Fruit fly (Drosophila melanogaster): Measurements from ENCODE around the gene kel.

Gene kel

dm6 chr2L:18134615-18135014 is 3.3 kb downstream of the kel start:
- TF ChIP-seq CG11294 (GFP tag; IDR thresholded peaks at IDR 0.05), result no peak
- no peak for TF ChIP-seq Gug (GFP tag; IDR thresholded peaks at IDR 0.05)
- no peak for TF ChIP-seq Blimp-1 (GFP tag; optimal IDR thresholded peaks at IDR 0.05)
- TF ChIP-seq CG1621 (tag; optimal IDR thresholded peaks at IDR 0.05), result no peak
- no peak for TF ChIP-seq CG8119 (GFP tag; IDR thresholded peaks at IDR 0.05)
- TF ChIP-seq Eip78C (GFP tag), result peak; percentile 29
- TF ChIP-seq CG6276 (GFP tag; optimal IDR thresholded peaks at IDR 0.05), result no peak
- TF ChIP-seq CG9139 (GFP tag; optimal IDR thresholded peaks at IDR 0.05), result no peak
- TF ChIP-seq Met (GFP tag; optimal IDR thresholded peaks at IDR 0.05), result no peak
- TF ChIP-seq Ets96B (tag; optimal IDR thresholded peaks at IDR 0.05), result no peak
- no peak for TF ChIP-seq fd59A (GFP tag; optimal IDR thresholded peaks at IDR 0.05)
- no peak for TF ChIP-seq CG6808 (GFP tag; optimal IDR thresholded peaks at IDR 0.05)
- TF ChIP-seq Lpt (GFP tag; optimal IDR thresholded peaks at IDR 0.05), result no peak
- no peak for TF ChIP-seq fd85E (GFP tag; optimal IDR thresholded peaks at IDR 0.05)
- peak; percentile 40 for TF ChIP-seq vri (GFP tag; optimal IDR thresholded peaks at IDR 0.05)
- no peak for TF ChIP-seq CG6854 (GFP tag; optimal IDR thresholded peaks at IDR 0.05)
- no peak for TF ChIP-seq CG3032 (tag; optimal IDR thresholded peaks at IDR 0.05)
- no peak for TF ChIP-seq esn (GFP tag; optimal IDR thresholded peaks at IDR 0.05)
- peak; percentile 87 for TF ChIP-seq svp (GFP tag)
- TF ChIP-seq Hr38 (GFP tag; optimal IDR thresholded peaks at IDR 0.05), result no peak
- no peak for TF ChIP-seq spab (GFP tag; optimal IDR thresholded peaks at IDR 0.05)

- TF ChIP-seq vri (GFP tag; optimal IDR thresholded peaks at IDR 0.05) (no peak), eg (GFP tag; IDR thresholded peaks at IDR 0.05) (no peak), OdsH (GFP tag; optimal IDR thresholded peaks at IDR 0.05) (no peak), ss (GFP tag; optimal IDR thresholded peaks at IDR 0.05) (no peak), CG8119 (GFP tag; IDR thresholded peaks at IDR 0.05) (no peak), Hr4 (GFP tag; optimal IDR thresholded peaks at IDR 0.05) (no peak), Lpt (GFP tag; optimal IDR thresholded peaks at IDR 0.05) (no peak), salr (GFP tag; optimal IDR thresholded peaks at IDR 0.05) (no peak), CG1621 (tag; optimal IDR thresholded peaks at IDR 0.05) (no peak), CG4318 (GFP tag; optimal IDR thresholded peaks at IDR 0.05) (no peak), Sox102F (GFP tag; optimal IDR thresholded peaks at IDR 0.05) (no peak), pdm3 (GFP tag; optimal IDR thresholded peaks at IDR 0.05) (no peak), CG8632 (GFP tag; optimal IDR thresholded peaks at IDR 0.05) (no peak), svp (GFP tag) (no peak)
Observed at dm6 chr2L:18125649-18126048, 12.2 kb downstream of the kel start, which contains the start of gene Grl36b. TSS of gene Grl36b (minus strand) at chr2L:18125749.

- TF ChIP-seq Sox15 (GFP tag; optimal IDR thresholded peaks at IDR 0.05), result no peak
- TF ChIP-seq svp (GFP tag), result peak; percentile 84
Observed at dm6 chr2L:18122920-18123319, 15.0 kb downstream of the kel start.

DNA sequence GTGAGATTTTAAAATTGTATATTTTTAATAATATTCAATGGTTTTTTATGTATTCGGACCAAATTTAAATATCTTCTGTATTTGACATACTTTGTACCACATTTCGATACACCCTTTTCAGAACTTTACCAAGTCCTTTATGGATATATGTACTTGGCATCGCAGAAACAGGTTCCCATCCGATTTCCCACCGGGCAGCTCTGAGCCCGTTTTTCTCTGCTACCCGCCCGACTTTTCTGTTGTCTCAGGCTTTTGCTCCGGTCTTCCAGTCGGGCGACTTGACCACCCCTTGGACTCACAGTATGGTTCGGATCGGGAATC is 15.7 kb downstream of the kel start:
- TF ChIP-seq CG7368 (GFP tag; optimal IDR thresholded peaks at IDR 0.05) (no peak), CG6808 (GFP tag; optimal IDR thresholded peaks at IDR 0.05) (peak; percentile 4), cyc (GFP tag; optimal IDR thresholded peaks at IDR 0.05) (peak; percentile 21), Ets21C (GFP tag; optimal IDR thresholded peaks at IDR 0.05) (no peak), Sox14 (GFP tag; optimal IDR thresholded peaks at IDR 0.05) (no peak), CG6792 (GFP tag; optimal IDR thresholded peaks at IDR 0.05) (peak; percentile 19), acj6 (GFP tag; optimal IDR thresholded peaks at IDR 0.05) (peak; percentile 63), dsx (GFP tag; optimal IDR thresholded peaks at IDR 0.05; ENCODE audit: poor library complexity, severe bottlenecking) (peak; percentile 37), CG9139 (GFP tag; optimal IDR thresholded peaks at IDR 0.05) (peak; percentile 47), topi (GFP tag; optimal IDR thresholded peaks at IDR 0.05) (peak; percentile 35), fkh (GFP tag; optimal IDR thresholded peaks at IDR 0.05) (no peak), CG8632 (GFP tag; optimal IDR thresholded peaks at IDR 0.05) (peak; percentile 34), CG8119 (GFP tag; IDR thresholded peaks at IDR 0.05) (peak; percentile 80), CG10669 (GFP tag; optimal IDR thresholded peaks at IDR 0.05) (peak; percentile 57), spab (GFP tag; optimal IDR thresholded peaks at IDR 0.05) (peak; percentile 67), Ets96B (tag; optimal IDR thresholded peaks at IDR 0.05) (peak; percentile 79), CG10631 (GFP tag; optimal IDR thresholded peaks at IDR 0.05) (peak; percentile 47), Blimp-1 (GFP tag; optimal IDR thresholded peaks at IDR 0.05) (no peak), svp (GFP tag) (no peak), CG15336 (GFP tag; IDR thresholded peaks at IDR 0.05) (peak; percentile 81), CG3032 (tag; optimal IDR thresholded peaks at IDR 0.05) (peak; percentile 73), net (GFP tag; optimal IDR thresholded peaks at IDR 0.05) (peak; percentile 50), CG11294 (GFP tag; IDR thresholded peaks at IDR 0.05) (peak; percentile 54; the same call in 1 of the 2 replicates), CG34406 (GFP tag; optimal IDR thresholded peaks at IDR 0.05) (peak; percentile 19), dac (GFP tag; optimal IDR thresholded peaks at IDR 0.05) (peak; percentile 28), Gug (GFP tag; IDR thresholded peaks at IDR 0.05) (peak; percentile 52), Met (GFP tag; optimal IDR thresholded peaks at IDR 0.05) (peak; percentile 3)
